Worm (Caenorhabditis elegans) whole organism, L4/young adult: ENCODE results near the gene ZK809.8.

Experiments used
- W03F9.2 ChIP-seq: fragments of 150-350 bp; optimal IDR thresholded peaks from 2 replicates; lab custom pipeline; 2014; ENCODE audit warnings: missing biosample characterization, missing genetic modification characterization
- dao-5 ChIP-seq: sonication (generic microtip); optimal IDR thresholded peaks from 2 replicates; lab custom pipeline; 2016; ENCODE audit warnings: missing genotype, missing genetic modification characterization, moderate library complexity, missing compliant biosample characterization
- him-1 ChIP-seq: sonication (generic microtip); optimal IDR thresholded peaks from 2 replicates; lab custom pipeline; 2016; ENCODE audit warnings: missing genotype, missing genetic modification reagents, missing genetic modification characterization, missing compliant biosample characterization

The ZK809.8 gene

ce11 chrIV:11627847-11628246 lies 21.0 kb downstream of the ZK809.8 start, which contains the start of gene lys-6:
lys-6 (minus strand) TSS chrIV:11627947.
- no peak for TF ChIP-seq him-1 (tag; lab: Kevin White, UChicago)
- TF ChIP-seq W03F9.2 (tag; lab: Kevin White, UChicago) = no peak
- no peak for TF ChIP-seq dao-5 (tag; lab: Kevin White, UChicago)

ce11 chrIV:11625482-11625881 lies 23.4 kb downstream of the ZK809.8 start, which contains the start of gene lys-5:
lys-5 (minus strand) TSS chrIV:11625582.
- TF ChIP-seq him-1 (tag; lab: Kevin White, UChicago) = no peak
- TF ChIP-seq W03F9.2 (tag; lab: Kevin White, UChicago) = no peak
- no peak for TF ChIP-seq dao-5 (tag; lab: Kevin White, UChicago)

- no peak for TF ChIP-seq W03F9.2 (tag; lab: Kevin White, UChicago)
- TF ChIP-seq him-1 (tag; lab: Kevin White, UChicago) = no peak
- TF ChIP-seq dao-5 (tag; lab: Kevin White, UChicago) = no peak
Observed at ce11 chrIV:11623759-11624287, 25.0 kb downstream of the ZK809.8 start.

ce11 chrIV:11623060-11623459 lies 25.8 kb downstream of the ZK809.8 start, which contains the start of gene lys-4:
lys-4 (minus strand) TSS chrIV:11623174.
- TF ChIP-seq him-1 (tag; lab: Kevin White, UChicago) = no peak
- TF ChIP-seq dao-5 (tag; lab: Kevin White, UChicago) = no peak
- no peak for TF ChIP-seq W03F9.2 (tag; lab: Kevin White, UChicago)

- TF ChIP-seq dao-5 (tag; lab: Kevin White, UChicago) = no peak
- no peak for TF ChIP-seq him-1 (tag; lab: Kevin White, UChicago)
- no peak for TF ChIP-seq W03F9.2 (tag; lab: Kevin White, UChicago)
Observed at ce11 chrIV:11622336-11622735, 26.5 kb downstream of the ZK809.8 start.

ce11 chrIV:11620909-11621308 lies 28.0 kb downstream of the ZK809.8 start, which contains the start of gene dsl-5:
dsl-5 (minus strand) TSS chrIV:11621009.
- TF ChIP-seq dao-5 (tag; lab: Kevin White, UChicago) (no peak), him-1 (tag; lab: Kevin White, UChicago) (no peak), W03F9.2 (tag; lab: Kevin White, UChicago) (no peak)

ce11 chrIV:11604909-11605308 lies 44.0 kb downstream of the ZK809.8 start, which contains the start of the genes ragc-1 and Y24F12A.1:
ragc-1 (minus strand) TSS chrIV:11604933.
Y24F12A.1 (plus strand) TSS chrIV:11605254.
- TF ChIP-seq W03F9.2 (tag; lab: Kevin White, UChicago) = peak; percentile 89
- TF ChIP-seq him-1 (tag; lab: Kevin White, UChicago) = no peak
- TF ChIP-seq dao-5 (tag; lab: Kevin White, UChicago) = no peak

- no peak for TF ChIP-seq dao-5 (tag; lab: Kevin White, UChicago)
- no peak for TF ChIP-seq W03F9.2 (tag; lab: Kevin White, UChicago)
- TF ChIP-seq him-1 (tag; lab: Kevin White, UChicago) = no peak
Observed at ce11 chrIV:11603265-11603840, 45.5 kb downstream of the ZK809.8 start.

ce11 chrIV:11602498-11603068 lies 46.3 kb downstream of the ZK809.8 start, which contains the start of gene rps-11:
rps-11 (plus strand) TSS chrIV:11602641.
- TF ChIP-seq dao-5 (tag; lab: Kevin White, UChicago) (no peak), W03F9.2 (tag; lab: Kevin White, UChicago) (no peak), him-1 (tag; lab: Kevin White, UChicago) (no peak)

ce11 chrIV:11601721-11602405 lies 47.0 kb downstream of the ZK809.8 start:
- TF ChIP-seq him-1 (tag; lab: Kevin White, UChicago) (peak; percentile 38), dao-5 (tag; lab: Kevin White, UChicago) (no peak), W03F9.2 (tag; lab: Kevin White, UChicago) (peak; percentile 88)

- no peak for TF ChIP-seq W03F9.2 (tag; lab: Kevin White, UChicago)
- TF ChIP-seq him-1 (tag; lab: Kevin White, UChicago) = no peak
- no peak for TF ChIP-seq dao-5 (tag; lab: Kevin White, UChicago)
Observed at ce11 chrIV:11599717-11600116, 49.1 kb downstream of the ZK809.8 start.

- TF ChIP-seq him-1 (tag; lab: Kevin White, UChicago) = no peak
- TF ChIP-seq dao-5 (tag; lab: Kevin White, UChicago) = no peak
- no peak for TF ChIP-seq W03F9.2 (tag; lab: Kevin White, UChicago)
Observed at ce11 chrIV:11597079-11597478, 51.8 kb downstream of the ZK809.8 start.
